Worm (Caenorhabditis elegans) whole organism, late embryonic: ENCODE measurements around the gene F26A1.8.

Experiments
- C08G9.2 ChIP-seq: sonication (generic microtip); optimal IDR thresholded peaks from 2 replicates; lab custom pipeline; 2016; ENCODE audit warnings: mild to moderate bottlenecking, missing genetic modification characterization, moderate library complexity, missing compliant biosample characterization
- C38D4.7 ChIP-seq: fragments of 200-800 bp; sonication (Bioruptor generic); optimal IDR thresholded peaks from 2 replicates; lab custom pipeline; 2018; ENCODE audit warnings: mild to moderate bottlenecking, missing genetic modification characterization, moderate library complexity, missing compliant biosample characterization
- F13H6.1 ChIP-seq: sonication (generic microtip); optimal IDR thresholded peaks from 2 replicates; lab custom pipeline; 2016; ENCODE audit warnings: missing genetic modification characterization, missing compliant biosample characterization
- K02D7.2 ChIP-seq: sonication (generic microtip); optimal IDR thresholded peaks from 2 replicates; lab custom pipeline; 2017; ENCODE audit warnings: mild to moderate bottlenecking, missing genetic modification characterization, missing compliant biosample characterization
- ama-1 ChIP-seq: fragments of 150-350 bp; optimal IDR thresholded peaks from 2 replicates; lab custom pipeline; 2014
- ceh-14 ChIP-seq: sonication (generic microtip); optimal IDR thresholded peaks from 2 replicates; lab custom pipeline; 2016; ENCODE audit warnings: missing genotype, missing genetic modification characterization, missing compliant biosample characterization
- ceh-18 ChIP-seq: sonication (generic microtip); optimal IDR thresholded peaks from 2 replicates; lab custom pipeline; 2016; ENCODE audit warnings: missing genetic modification characterization, missing compliant biosample characterization
- ceh-19 ChIP-seq: fragments of 200-800 bp; sonication (Bioruptor generic); optimal IDR thresholded peaks from 2 replicates; lab custom pipeline; 2018; ENCODE audit warnings: mild to moderate bottlenecking, missing genetic modification characterization, missing compliant biosample characterization
- ceh-2 ChIP-seq: sonication (generic microtip); optimal IDR thresholded peaks from 2 replicates; lab custom pipeline; 2016; ENCODE audit warnings: missing genotype, missing genetic modification characterization, missing compliant biosample characterization
- ceh-22 ChIP-seq: sonication (generic microtip); optimal IDR thresholded peaks from 2 replicates; lab custom pipeline; 2017; ENCODE audit warnings: missing biosample characterization, missing genetic modification characterization
- ceh-24 ChIP-seq: sonication (generic microtip); optimal IDR thresholded peaks from 2 replicates; lab custom pipeline; 2016; ENCODE audit warnings: mild to moderate bottlenecking, missing genetic modification characterization, missing compliant biosample characterization
- ceh-30 ChIP-seq: fragments of 150-350 bp; optimal IDR thresholded peaks from 2 replicates; lab custom pipeline; 2014; ENCODE audit warnings: missing biosample characterization, missing genetic modification characterization
- ceh-31 ChIP-seq: sonication (generic microtip); optimal IDR thresholded peaks from 2 replicates; lab custom pipeline; 2016; ENCODE audit warnings: missing genetic modification characterization, missing compliant biosample characterization
- ceh-45 ChIP-seq: fragments of 200-800 bp; sonication (Bioruptor generic); IDR thresholded peaks from 2 replicates; pipeline ENCODE4 v1.3.6; 2022; ENCODE audit warnings: missing genetic modification reagents, missing genetic modification characterization, missing compliant biosample characterization
- ceh-48 ChIP-seq: sonication (generic microtip); optimal IDR thresholded peaks from 2 replicates; lab custom pipeline; 2016; ENCODE audit warnings: missing genetic modification characterization, inconsistent platforms, missing compliant biosample characterization
- che-1 ChIP-seq: sonication (generic microtip); optimal IDR thresholded peaks from 2 replicates; lab custom pipeline; 2016; ENCODE audit warnings: mild to moderate bottlenecking, missing genetic modification characterization, missing compliant biosample characterization
- dmd-4 ChIP-seq: sonication (generic microtip); optimal IDR thresholded peaks from 2 replicates; lab custom pipeline; 2016; ENCODE audit warnings: borderline replicate concordance, missing genetic modification characterization, missing compliant biosample characterization
- dve-1 ChIP-seq: sonication (generic microtip); optimal IDR thresholded peaks from 2 replicates; lab custom pipeline; 2017; ENCODE audit warnings: antibody characterized with exemption, mild to moderate bottlenecking, missing genetic modification characterization, missing compliant biosample characterization
- eyg-1 ChIP-seq: sonication (generic microtip); optimal IDR thresholded peaks from 2 replicates; lab custom pipeline; 2016; ENCODE audit warnings: missing genotype, missing genetic modification characterization, missing compliant biosample characterization
- fkh-6 ChIP-seq: sonication (generic microtip); optimal IDR thresholded peaks from 2 replicates; lab custom pipeline; 2016; ENCODE audit warnings: missing genetic modification characterization, missing compliant biosample characterization
- gmeb-2 ChIP-seq: sonication (generic microtip); optimal IDR thresholded peaks from 2 replicates; lab custom pipeline; 2016; ENCODE audit warnings: missing genetic modification characterization, inconsistent platforms, missing compliant biosample characterization
- hlh-15 ChIP-seq: sonication (generic microtip); optimal IDR thresholded peaks from 2 replicates; lab custom pipeline; 2016; ENCODE audit warnings: missing genetic modification characterization, missing compliant biosample characterization
- hlh-30 ChIP-seq: sonication (generic microtip); optimal IDR thresholded peaks from 2 replicates; lab custom pipeline; 2017; ENCODE audit warnings: antibody characterized with exemption, missing genetic modification characterization, missing compliant biosample characterization; ENCODE audit not compliant: insufficient read depth
- hlh-6 ChIP-seq: sonication (generic microtip); optimal IDR thresholded peaks from 2 replicates; lab custom pipeline; 2016; ENCODE audit warnings: missing genotype, missing genetic modification characterization, missing compliant biosample characterization
- lim-6 ChIP-seq: sonication (generic microtip); optimal IDR thresholded peaks from 2 replicates; lab custom pipeline; 2016; ENCODE audit warnings: missing genetic modification characterization, missing compliant biosample characterization
- lin-11 ChIP-seq: fragments of 200-800 bp; sonication (Bioruptor generic); optimal IDR thresholded peaks from 2 replicates; lab custom pipeline; 2018; ENCODE audit warnings: mild to moderate bottlenecking, missing genetic modification characterization, missing compliant biosample characterization
- nhr-11 ChIP-seq: fragments of 150-350 bp; optimal IDR thresholded peaks from 2 replicates; lab custom pipeline; 2014; ENCODE audit warnings: missing biosample characterization, missing genetic modification characterization
- nhr-232 ChIP-seq: sonication (generic microtip); optimal IDR thresholded peaks from 2 replicates; lab custom pipeline; 2016; ENCODE audit warnings: missing genetic modification characterization, missing compliant biosample characterization
- pat-9 ChIP-seq: fragments of 200-800 bp; sonication (Bioruptor generic); optimal IDR thresholded peaks from 2 replicates; lab custom pipeline; 2018; ENCODE audit warnings: mild to moderate bottlenecking, missing genetic modification characterization, moderate library complexity, missing compliant biosample characterization
- pha-4 ChIP-seq: fragments of 150-350 bp; optimal IDR thresholded peaks from 2 replicates; lab custom pipeline; 2018; ENCODE audit warnings: missing biosample characterization, missing genetic modification reagents, missing genetic modification characterization
- pros-1 ChIP-seq: fragments of 150-350 bp; optimal IDR thresholded peaks from 2 replicates; lab custom pipeline; 2014; ENCODE audit warnings: missing biosample characterization, missing genetic modification reagents, missing genetic modification characterization
- sox-4 ChIP-seq: sonication (generic microtip); optimal IDR thresholded peaks from 2 replicates; lab custom pipeline; 2017; ENCODE audit warnings: mild to moderate bottlenecking, missing genetic modification characterization, inconsistent platforms, missing compliant biosample characterization
- tbx-2 ChIP-seq: sonication (generic microtip); optimal IDR thresholded peaks from 2 replicates; lab custom pipeline; 2016; ENCODE audit warnings: missing genetic modification characterization, missing compliant biosample characterization
- ttx-3 ChIP-seq: sonication (generic microtip); optimal IDR thresholded peaks from 2 replicates; lab custom pipeline; 2016; ENCODE audit warnings: missing genetic modification reagents, missing genetic modification characterization, missing compliant biosample characterization
- unc-42 ChIP-seq: sonication (generic microtip); optimal IDR thresholded peaks from 2 replicates; lab custom pipeline; 2016; ENCODE audit warnings: missing genotype, missing genetic modification characterization, missing compliant biosample characterization
- unc-55 ChIP-seq: sonication (generic microtip); optimal IDR thresholded peaks from 2 replicates; lab custom pipeline; 2017; ENCODE audit warnings: missing biosample characterization, missing genetic modification reagents, missing genetic modification characterization
- unc-86 ChIP-seq: sonication (generic microtip); optimal IDR thresholded peaks from 2 replicates; lab custom pipeline; 2016; ENCODE audit warnings: missing genetic modification characterization, missing compliant biosample characterization
- zip-5 ChIP-seq: sonication (generic microtip); optimal IDR thresholded peaks from 2 replicates; lab custom pipeline; 2016; ENCODE audit warnings: missing genetic modification characterization, missing compliant biosample characterization

F26A1.8 gene

ce11 chrIII:4822140-4822539, at the start of gene F26A1.8:
Gene F26A1.8, minus strand, starts transcription at chrIII:4822240.
- TF ChIP-seq zip-5 (tag; lab: Kevin White, UChicago) (no peak), unc-55 (GFP tag; lab: Kevin White, UChicago) (no peak), ama-1 (no peak), ceh-30 (tag; lab: Kevin White, UChicago) (no peak), lim-6 (tag; lab: Kevin White, UChicago) (no peak), ceh-45 (GFP tag; lab: Robert Waterston, UW) (no peak), ceh-18 (no peak), ceh-24 (tag; lab: Kevin White, UChicago) (no peak), C38D4.7 (no peak), dmd-4 (tag; lab: Kevin White, UChicago) (no peak), ceh-19 (GFP tag; lab: Kevin White, UChicago) (no peak), ttx-3 (tag; lab: Kevin White, UChicago) (no peak), unc-86 (tag; lab: Kevin White, UChicago) (no peak), tbx-2 (tag; lab: Kevin White, UChicago) (no peak), eyg-1 (tag; lab: Kevin White, UChicago) (no peak), K02D7.2 (tag; lab: Kevin White, UChicago) (no peak), hlh-15 (no peak), F13H6.1 (no peak), nhr-232 (tag; lab: Kevin White, UChicago) (no peak)
- TF ChIP-seq, all 69 proteins: peak for 0

- no peak for TF ChIP-seq ceh-48
- no peak for TF ChIP-seq zip-5 (tag; lab: Kevin White, UChicago)
- no peak for TF ChIP-seq pros-1 (tag; lab: Kevin White, UChicago)
- no peak for TF ChIP-seq hlh-6 (tag; lab: Kevin White, UChicago)
- TF ChIP-seq ceh-18 = no peak
- TF ChIP-seq dve-1 = no peak
- TF ChIP-seq pat-9 (tag; lab: Kevin White, UChicago) = no peak
- no peak for TF ChIP-seq unc-42 (tag; lab: Kevin White, UChicago)
- TF ChIP-seq C08G9.2 = no peak
- no peak for TF ChIP-seq ama-1
- TF ChIP-seq che-1 (tag; lab: Kevin White, UChicago) = no peak
- TF ChIP-seq pha-4 = no peak
- TF ChIP-seq nhr-11 (tag; lab: Kevin White, UChicago) = no peak
- no peak for TF ChIP-seq fkh-6 (tag; lab: Kevin White, UChicago)
Observed at ce11 chrIII:4870478-4870877, 48.4 kb upstream of the F26A1.8 start, which contains the start of gene gipc-1. Gene gipc-1, plus strand, starts transcription at chrIII:4870778.

- TF ChIP-seq ceh-30 (tag; lab: Kevin White, UChicago) (no peak), ceh-22 (tag; lab: Kevin White, UChicago) (no peak), ceh-2 (tag; lab: Kevin White, UChicago) (no peak), lin-11 (tag; lab: Kevin White, UChicago) (no peak), nhr-11 (tag; lab: Kevin White, UChicago) (no peak), tbx-2 (tag; lab: Kevin White, UChicago) (no peak), ceh-24 (tag; lab: Kevin White, UChicago) (no peak), pros-1 (tag; lab: Kevin White, UChicago) (no peak), gmeb-2 (tag; lab: Kevin White, UChicago) (no peak), C38D4.7 (no peak), ceh-31 (tag; lab: Kevin White, UChicago) (no peak), ceh-14 (tag; lab: Kevin White, UChicago) (no peak), K02D7.2 (tag; lab: Kevin White, UChicago) (no peak), fkh-6 (tag; lab: Kevin White, UChicago) (no peak), hlh-30 (tag; lab: Kevin White, UChicago) (no peak), hlh-15 (no peak), sox-4 (no peak), ama-1 (no peak)
- TF ChIP-seq, all 69 proteins: peak for 0
Observed at ce11 chrIII:4868643-4869042, 46.6 kb upstream of the F26A1.8 start, which contains the start of the genes msd-4 and C35D10.3. Gene msd-4, minus strand, starts transcription at chrIII:4868743. Gene C35D10.3, plus strand, starts transcription at chrIII:4868921.
